Fruit fly (Drosophila melanogaster) whole organism, embryonic: ENCODE results near the gene Jhbp5.
A peak's percentile ranks its signal among the peaks of the same experiment; 100 is the strongest.

Experiments used
- Adf1 ChIP-seq: fragments of 200-800 bp; sonication (Bioruptor generic); IDR thresholded peaks from 2 replicates; pipeline ENCODE4 v1.3.6; 2022; ENCODE audit warnings: missing biosample characterization, missing genetic modification characterization
- CG10267 ChIP-seq: fragments of 200-800 bp; sonication (Bioruptor generic); optimal IDR thresholded peaks from 2 replicates; lab custom pipeline; 2018; ENCODE audit warnings: missing biosample characterization, mild to moderate bottlenecking, missing genetic modification characterization, moderate library complexity
- CG10543 ChIP-seq: fragments of 200-800 bp; sonication (Bioruptor generic); optimal IDR thresholded peaks from 3 replicates; lab custom pipeline; 2017; ENCODE audit warnings: missing biosample characterization, mild to moderate bottlenecking, missing genetic modification characterization, moderate library complexity
- CG12155 ChIP-seq: fragments of 200-800 bp; sonication (Bioruptor generic); optimal IDR thresholded peaks from 3 replicates; lab custom pipeline; 2016; ENCODE audit warnings: missing biosample characterization, missing genetic modification characterization
- CG12219 ChIP-seq: fragments of 200-800 bp; sonication (Bioruptor generic); optimal IDR thresholded peaks from 3 replicates; lab custom pipeline; 2018; ENCODE audit warnings: missing biosample characterization, mild to moderate bottlenecking, missing genetic modification characterization
- CG12391 ChIP-seq: fragments of 200-800 bp; sonication (Bioruptor generic); optimal IDR thresholded peaks from 3 replicates; lab custom pipeline; 2018; ENCODE audit warnings: missing biosample characterization, mild to moderate bottlenecking, missing genetic modification characterization, moderate library complexity
- CG12659 ChIP-seq: fragments of 200-800 bp; sonication (Bioruptor generic); optimal IDR thresholded peaks from 3 replicates; lab custom pipeline; 2017; ENCODE audit warnings: mild to moderate bottlenecking, missing biosample characterization, missing genetic modification reagents, missing genetic modification characterization
- CG12769 ChIP-seq: fragments of 200-800 bp; sonication (Bioruptor generic); optimal IDR thresholded peaks from 2 replicates; lab custom pipeline; 2019; ENCODE audit warnings: missing biosample characterization, mild to moderate bottlenecking, missing genetic modification characterization, moderate library complexity
- CG13424 ChIP-seq: fragments of 200-800 bp; sonication (Bioruptor generic); optimal IDR thresholded peaks from 2 replicates; lab custom pipeline; 2019; ENCODE audit warnings: missing biosample characterization, mild to moderate bottlenecking, missing genetic modification characterization, moderate library complexity
- CG15011 ChIP-seq: fragments of 200-800 bp; sonication (Bioruptor generic); optimal IDR thresholded peaks from 3 replicates; lab custom pipeline; 2018; ENCODE audit warnings: missing biosample characterization, mild to moderate bottlenecking, missing genetic modification characterization
- CG1603 ChIP-seq: fragments of 200-800 bp; sonication (Bioruptor generic); optimal IDR thresholded peaks from 2 replicates; lab custom pipeline; 2019; ENCODE audit warnings: missing biosample characterization, mild to moderate bottlenecking, missing genetic modification characterization, moderate library complexity
- CG17328 ChIP-seq: fragments of 200-800 bp; sonication (Bioruptor generic); IDR thresholded peaks from 2 replicates; pipeline ENCODE4 v1.3.6; 2022; ENCODE audit warnings: missing biosample characterization, missing genetic modification characterization
- CG18262 ChIP-seq: fragments of 200-800 bp; optimal IDR thresholded peaks from 3 replicates; lab custom pipeline; 2019; ENCODE audit warnings: missing biosample characterization, mild to moderate bottlenecking, missing genetic modification characterization, moderate library complexity
- CG18476 ChIP-seq: fragments of 200-800 bp; sonication (Bioruptor generic); optimal IDR thresholded peaks from 2 replicates; lab custom pipeline; 2016; ENCODE audit warnings: missing biosample characterization, mild to moderate bottlenecking, missing genetic modification characterization
- CG3065 ChIP-seq: fragments of 200-800 bp; sonication (Bioruptor generic); optimal IDR thresholded peaks from 2 replicates; lab custom pipeline; 2016; ENCODE audit warnings: missing biosample characterization, missing genetic modification characterization
- CG31441 ChIP-seq: fragments of 200-800 bp; sonication (Bioruptor generic); IDR thresholded peaks from 2 replicates; pipeline ENCODE4 v1.3.6; 2022; ENCODE audit warnings: missing biosample characterization, missing genetic modification characterization
- CG3281 ChIP-seq: fragments of 200-800 bp; sonication (Bioruptor generic); optimal IDR thresholded peaks from 3 replicates; lab custom pipeline; 2017; ENCODE audit warnings: missing biosample characterization, mild to moderate bottlenecking, missing genetic modification characterization
- CG3847 ChIP-seq: fragments of 200-800 bp; sonication (Bioruptor generic); IDR thresholded peaks from 2 replicates; pipeline ENCODE4 v1.3.6; 2022; ENCODE audit warnings: missing biosample characterization, missing genetic modification characterization
- CG4328 ChIP-seq: fragments of 200-800 bp; sonication (Bioruptor generic); optimal IDR thresholded peaks from 3 replicates; lab custom pipeline; 2017; ENCODE audit warnings: missing biosample characterization, missing genetic modification reagents, missing genetic modification characterization
- CG4820 ChIP-seq: fragments of 200-800 bp; sonication (Bioruptor generic); optimal IDR thresholded peaks from 3 replicates; lab custom pipeline; 2016; ENCODE audit warnings: missing biosample characterization, missing genetic modification characterization
- CG6254 ChIP-seq: fragments of 200-800 bp; sonication (Bioruptor generic); optimal IDR thresholded peaks from 3 replicates; lab custom pipeline; 2017; ENCODE audit warnings: mild to moderate bottlenecking, missing biosample characterization, missing genetic modification reagents, missing genetic modification characterization
- CG6854 ChIP-seq: fragments of 200-800 bp; sonication (Bioruptor generic); optimal IDR thresholded peaks from 3 replicates; lab custom pipeline; 2017; ENCODE audit warnings: missing biosample characterization, mild to moderate bottlenecking, missing genetic modification characterization
- CG7839 ChIP-seq: fragments of 200-800 bp; sonication (Bioruptor generic); optimal IDR thresholded peaks from 3 replicates; lab custom pipeline; 2018; ENCODE audit warnings: missing biosample characterization, mild to moderate bottlenecking, missing genetic modification characterization, moderate library complexity
- CG8281 ChIP-seq: fragments of 200-800 bp; sonication (Bioruptor generic); optimal IDR thresholded peaks from 2 replicates; lab custom pipeline; 2018; ENCODE audit warnings: missing biosample characterization, mild to moderate bottlenecking, missing genetic modification characterization, moderate library complexity
- CrebB ChIP-seq: fragments of 200-800 bp; sonication (Bioruptor generic); optimal IDR thresholded peaks from 3 replicates; lab custom pipeline; 2018; ENCODE audit warnings: missing biosample characterization, mild to moderate bottlenecking, missing genetic modification characterization
- Fer1 ChIP-seq: fragments of 200-800 bp; sonication (Bioruptor generic); optimal IDR thresholded peaks from 2 replicates; lab custom pipeline; 2017; ENCODE audit warnings: missing biosample characterization, mild to moderate bottlenecking, missing genetic modification characterization
- Fer3 ChIP-seq: fragments of 200-800 bp; sonication (Bioruptor generic); optimal IDR thresholded peaks from 2 replicates; lab custom pipeline; 2018; ENCODE audit warnings: missing biosample characterization, mild to moderate bottlenecking, missing genetic modification characterization, moderate library complexity
- GATAe ChIP-seq: fragments of 200-800 bp; sonication (Bioruptor generic); conservative IDR thresholded peaks from 2 replicates; pipeline ENCODE4 v1.3.6; 2022; ENCODE audit warnings: missing biosample characterization, missing genetic modification characterization
- Lhr ChIP-seq: fragments of 200-800 bp; sonication (Bioruptor generic); optimal IDR thresholded peaks from 3 replicates; lab custom pipeline; 2017; ENCODE audit warnings: mild to moderate bottlenecking, missing biosample characterization, missing genetic modification reagents, missing genetic modification characterization
- Meics ChIP-seq: fragments of 200-800 bp; sonication (Bioruptor generic); optimal IDR thresholded peaks from 2 replicates; lab custom pipeline; 2017; ENCODE audit warnings: missing biosample characterization, mild to moderate bottlenecking, missing genetic modification characterization
- Nf-YB ChIP-seq: fragments of 200-800 bp; sonication (Bioruptor generic); optimal IDR thresholded peaks from 3 replicates; lab custom pipeline; 2019; ENCODE audit warnings: missing biosample characterization, mild to moderate bottlenecking, missing genetic modification characterization, moderate library complexity
- Nf-YC ChIP-seq: fragments of 200-800 bp; optimal IDR thresholded peaks from 3 replicates; lab custom pipeline; 2019; ENCODE audit warnings: missing biosample characterization, mild to moderate bottlenecking, missing genetic modification characterization, moderate library complexity
- Pdp1 ChIP-seq, 2 experiments: fragments of 200-800 bp; sonication (Bioruptor generic); optimal IDR thresholded peaks; 3 replicates each; lab custom pipeline; 2016; ENCODE audit warnings: missing biosample characterization in 2 of 2, missing genetic modification characterization in 2 of 2, mild to moderate bottlenecking in 1 of 2, moderate library complexity in 1 of 2
- Rfx ChIP-seq: fragments of 200-800 bp; sonication (Bioruptor generic); IDR thresholded peaks from 2 replicates; pipeline ENCODE4 v1.3.6; 2022; ENCODE audit warnings: missing biosample characterization, missing genetic modification characterization
- Sox100B ChIP-seq: fragments of 200-800 bp; sonication (Bioruptor generic); optimal IDR thresholded peaks from 3 replicates; lab custom pipeline; 2018; ENCODE audit warnings: missing biosample characterization, mild to moderate bottlenecking, missing genetic modification characterization
- TFAM ChIP-seq: fragments of 200-800 bp; sonication (Bioruptor generic); optimal IDR thresholded peaks from 2 replicates; lab custom pipeline; 2017; ENCODE audit warnings: missing biosample characterization, missing genetic modification characterization, inconsistent platforms
- Xbp1 ChIP-seq: fragments of 200-800 bp; sonication (Bioruptor generic); optimal IDR thresholded peaks from 3 replicates; lab custom pipeline; 2016; ENCODE audit warnings: missing biosample characterization, mild to moderate bottlenecking, missing genetic modification characterization
- YL-1 ChIP-seq: fragments of 200-800 bp; sonication (Bioruptor generic); optimal IDR thresholded peaks from 3 replicates; lab custom pipeline; 2017; ENCODE audit warnings: missing biosample characterization, mild to moderate bottlenecking, missing genetic modification characterization
- amos ChIP-seq: fragments of 200-800 bp; sonication (Bioruptor generic); IDR thresholded peaks from 2 replicates; pipeline ENCODE4 v1.3.6; 2022; ENCODE audit warnings: missing biosample characterization, missing genetic modification characterization; ENCODE audit not compliant: partially characterized antibody
- ash1 ChIP-seq: fragments of 200-800 bp; sonication (Bioruptor generic); optimal IDR thresholded peaks from 2 replicates; lab custom pipeline; 2018; ENCODE audit warnings: missing biosample characterization, mild to moderate bottlenecking, missing genetic modification characterization
- corto ChIP-seq: fragments of 200-800 bp; sonication (Bioruptor generic); optimal IDR thresholded peaks from 2 replicates; lab custom pipeline; 2016; ENCODE audit warnings: missing biosample characterization, mild to moderate bottlenecking, missing genetic modification characterization, moderate library complexity
- exex ChIP-seq: fragments of 200-800 bp; sonication (Bioruptor generic); optimal IDR thresholded peaks from 4 replicates; lab custom pipeline; 2018; ENCODE audit warnings: missing biosample characterization, mild to moderate bottlenecking, missing genetic modification characterization, moderate library complexity
- lab ChIP-seq: fragments of 200-800 bp; sonication (Bioruptor generic); optimal IDR thresholded peaks from 3 replicates; lab custom pipeline; 2017; ENCODE audit warnings: missing biosample characterization, missing genetic modification characterization, mild to moderate bottlenecking, moderate library complexity, missing genetic modification reagents
- nau ChIP-seq: fragments of 200-800 bp; sonication (Bioruptor generic); optimal IDR thresholded peaks from 3 replicates; lab custom pipeline; 2017; ENCODE audit warnings: missing biosample characterization, mild to moderate bottlenecking, missing genetic modification characterization, missing genetic modification reagents
- odd ChIP-seq: fragments of 200-800 bp; sonication (Bioruptor generic); optimal IDR thresholded peaks from 2 replicates; lab custom pipeline; 2017; ENCODE audit warnings: missing biosample characterization, mild to moderate bottlenecking, missing genetic modification characterization
- p53 ChIP-seq: fragments of 200-800 bp; sonication (Bioruptor generic); optimal IDR thresholded peaks from 2 replicates; lab custom pipeline; 2016; ENCODE audit warnings: missing biosample characterization, missing genetic modification characterization
- tup ChIP-seq: fragments of 200-800 bp; sonication (Bioruptor generic); optimal IDR thresholded peaks from 2 replicates; lab custom pipeline; 2016; ENCODE audit warnings: missing biosample characterization, mild to moderate bottlenecking, missing genetic modification characterization, moderate library complexity
- wek ChIP-seq: fragments of 200-800 bp; sonication (Bioruptor generic); optimal IDR thresholded peaks from 3 replicates; lab custom pipeline; 2018; ENCODE audit warnings: missing biosample characterization, mild to moderate bottlenecking, missing genetic modification characterization, moderate library complexity

The Jhbp5 gene

dm6 chr3R:16011698-16012332, 34.1 kb downstream of the Jhbp5 start (continued):
- TF ChIP-seq CG10543 (GFP tag; lab: Kevin White, UChicago), result peak; percentile 82
- peak; percentile 12 for TF ChIP-seq CG12391 (tag; lab: Kevin White, UChicago)
- TF ChIP-seq nau, result no peak
- no peak for TF ChIP-seq YL-1 (GFP tag; lab: Kevin White, UChicago)
- TF ChIP-seq odd, result peak; percentile 38
- TF ChIP-seq GATAe (GFP tag; lab: Robert Waterston, UW), result peak; percentile 100
- TF ChIP-seq CG10267 (tag; lab: Kevin White, UChicago), result no peak
- TF ChIP-seq Nf-YB (GFP tag; lab: Kevin White, UChicago), result peak; percentile 88
- TF ChIP-seq Fer1 (GFP tag; lab: Kevin White, UChicago), result peak; percentile 47
- peak; percentile 39 for TF ChIP-seq wek (GFP tag; lab: Kevin White, UChicago)
- 0 out of 2 replicates have a peak, but pooled peaks have one; percentile 5 for TF ChIP-seq Rfx
- TF ChIP-seq CG31441 (GFP tag; lab: Robert Waterston, UW), result 0 out of 2 replicates have a peak, but pooled peaks have one; percentile 26
- no peak for TF ChIP-seq CG8281 (tag; lab: Kevin White, UChicago)
- no peak for TF ChIP-seq TFAM (GFP tag; lab: Kevin White, UChicago)
- TF ChIP-seq CG13424, result peak; percentile 15
- peak; percentile 0 for TF ChIP-seq CG18262 (tag; lab: Kevin White, UChicago)
- TF ChIP-seq Adf1, result peak; percentile 70; the same call in 1 of the 2 replicates
- peak; percentile 30 for TF ChIP-seq CG1603 (tag; lab: Kevin White, UChicago)
- no peak for TF ChIP-seq CG17328 (GFP tag; lab: Robert Waterston, UW)
- TF ChIP-seq Xbp1 (GFP tag; lab: Kevin White, UChicago), result no peak
- peak; percentile 11 for TF ChIP-seq CrebB (tag; lab: Kevin White, UChicago)
- peak; percentile 91 for TF ChIP-seq Nf-YC
- TF ChIP-seq CG4328 (GFP tag; lab: Kevin White, UChicago), result peak; percentile 20
- peak; percentile 7 for TF ChIP-seq Fer3 (tag; lab: Kevin White, UChicago)
- TF ChIP-seq CG12659, result peak; percentile 10
- no peak for TF ChIP-seq p53 (GFP tag; lab: Kevin White, UChicago)
- TF ChIP-seq lab (GFP tag; lab: Kevin White, UChicago), result peak; percentile 65
- TF ChIP-seq CG15011 (GFP tag; lab: Kevin White, UChicago), result no peak
- peak; percentile 33 for TF ChIP-seq ash1 (GFP tag; lab: Kevin White, UChicago)
- peak; percentile 20 for TF ChIP-seq Meics (GFP tag; lab: Kevin White, UChicago)
- peak; percentile 29 for TF ChIP-seq CG3281 (GFP tag; lab: Kevin White, UChicago)
- no peak for TF ChIP-seq CG4820 (GFP tag; lab: Kevin White, UChicago)
- TF ChIP-seq CG6254 (GFP tag; lab: Kevin White, UChicago), result peak; percentile 36
- TF ChIP-seq CG18476, result no peak
- TF ChIP-seq Pdp1 (GFP tag; optimal IDR thresholded peaks at IDR 0.05; lab: Kevin White, UChicago), result peak in 1 of 2 experiments; percentile 26
- TF ChIP-seq exex (tag; lab: Kevin White, UChicago), result peak; percentile 80
- TF ChIP-seq CG6854 (GFP tag; lab: Kevin White, UChicago), result peak; percentile 21
- peak; percentile 30 for TF ChIP-seq Sox100B
- TF ChIP-seq amos, result no peak
- no peak for TF ChIP-seq Lhr (GFP tag; lab: Kevin White, UChicago)
- peak; percentile 54 for TF ChIP-seq CG12769 (tag; lab: Kevin White, UChicago)
- TF ChIP-seq CG12155 (GFP tag; lab: Kevin White, UChicago), result no peak
- peak; percentile 4 for TF ChIP-seq corto (GFP tag; lab: Kevin White, UChicago)
- TF ChIP-seq CG12219 (GFP tag; lab: Kevin White, UChicago), result peak; percentile 23
- TF ChIP-seq CG3065 (GFP tag; lab: Kevin White, UChicago), result no peak
- peak; percentile 16 for TF ChIP-seq CG7839 (tag; lab: Kevin White, UChicago)
- no peak for TF ChIP-seq CG3847
- TF ChIP-seq tup (GFP tag; lab: Kevin White, UChicago), result no peak
